Fruit fly (Drosophila melanogaster) S2 (cell line): Measurements from ENCODE around the gene DENR.

Experiments used
- CG8478 ChIP-seq: fragments of >200 bp; optimal IDR thresholded peaks from 2 replicates; lab custom pipeline; 2018
- CTCF ChIP-seq, 2 experiments: fragments of >200 bp; optimal IDR thresholded peaks; 2 replicates each; lab custom pipeline; 2018

dm6 chrX:16859732-16860131 is 26.6 kb downstream of the DENR start:
- TF ChIP-seq CTCF (optimal IDR thresholded peaks at IDR 0.05; lab: Kevin White, UChicago) (no peak), CG8478 (no peak)
